Worm (Caenorhabditis elegans) whole organism, young adult: ENCODE results near the gene figl-1.
A peak's percentile ranks its signal among the peaks of the same experiment; 100 is the strongest.

Experiments
- B0035.1 ChIP-seq: sonication (generic microtip); optimal IDR thresholded peaks from 2 replicates; lab custom pipeline; 2016; ENCODE audit warnings: missing genetic modification characterization, mild to moderate bottlenecking, missing compliant biosample characterization, missing genotype, missing genetic modification reagents
- B0261.1 ChIP-seq: sonication (generic microtip); optimal IDR thresholded peaks from 2 replicates; lab custom pipeline; 2016; ENCODE audit warnings: mild to moderate bottlenecking, missing genetic modification characterization, moderate library complexity, missing compliant biosample characterization
- B0336.3 ChIP-seq: fragments of 200-800 bp; sonication (Bioruptor generic); IDR thresholded peaks from 2 replicates; pipeline ENCODE4 v1.3.6; 2022; ENCODE audit warnings: missing genetic modification characterization, missing compliant biosample characterization
- C17E4.6 ChIP-seq: fragments of 200-800 bp; sonication (Bioruptor generic); IDR thresholded peaks from 2 replicates; pipeline ENCODE4 v1.3.6; 2022; ENCODE audit warnings: missing genetic modification reagents, missing genetic modification characterization, missing compliant biosample characterization
- D2030.7 ChIP-seq: fragments of 200-800 bp; sonication (Bioruptor generic); IDR thresholded peaks from 2 replicates; pipeline ENCODE4 v1.3.6; 2022; ENCODE audit warnings: missing genetic modification reagents, missing genetic modification characterization, missing compliant biosample characterization
- F33H1.4 ChIP-seq: fragments of 200-800 bp; sonication (Bioruptor generic); IDR thresholded peaks from 2 replicates; pipeline ENCODE4 v1.3.6; 2022; ENCODE audit warnings: missing genetic modification reagents, missing genetic modification characterization, missing compliant biosample characterization
- F57C9.4 ChIP-seq: sonication (generic microtip); optimal IDR thresholded peaks from 2 replicates; lab custom pipeline; 2017; ENCODE audit warnings: mild to moderate bottlenecking, missing genetic modification characterization, missing compliant biosample characterization
- T07F8.4 ChIP-seq: sonication (generic microtip); optimal IDR thresholded peaks from 2 replicates; lab custom pipeline; 2016; ENCODE audit warnings: mild to moderate bottlenecking, missing genetic modification characterization, moderate library complexity, missing compliant biosample characterization
- Y79H2A.3 ChIP-seq: fragments of 200-800 bp; sonication (Bioruptor generic); conservative IDR thresholded peaks from 2 replicates; pipeline ENCODE4 v1.3.6; 2022; ENCODE audit warnings: missing genetic modification reagents, missing genetic modification characterization, missing compliant biosample characterization
- Y95B8A.8 ChIP-seq: fragments of 200-800 bp; sonication (Bioruptor generic); IDR thresholded peaks from 2 replicates; pipeline ENCODE4 v1.3.6; 2022; ENCODE audit warnings: missing genetic modification reagents, missing genetic modification characterization, missing compliant biosample characterization
- aptf-2 ChIP-seq: fragments of 200-800 bp; sonication (Bioruptor generic); conservative IDR thresholded peaks from 2 replicates; pipeline ENCODE4 v1.3.6; 2022; ENCODE audit warnings: missing genetic modification reagents, missing genetic modification characterization, missing compliant biosample characterization
- atf-7 ChIP-seq: sonication (generic microtip); optimal IDR thresholded peaks from 2 replicates; lab custom pipeline; 2017; ENCODE audit warnings: mild to moderate bottlenecking, missing genetic modification characterization, missing compliant biosample characterization
- attf-3 ChIP-seq: fragments of 200-800 bp; sonication (Bioruptor generic); conservative IDR thresholded peaks from 2 replicates; pipeline ENCODE4 v1.3.6; 2022; ENCODE audit warnings: missing genetic modification reagents, missing genetic modification characterization, missing compliant biosample characterization
- attf-5 ChIP-seq: fragments of 200-800 bp; sonication (Bioruptor generic); optimal IDR thresholded peaks from 2 replicates; lab custom pipeline; 2018; ENCODE audit warnings: mild to moderate bottlenecking, missing genetic modification characterization, missing compliant biosample characterization
- attf-6 ChIP-seq: fragments of 200-800 bp; sonication (Bioruptor generic); IDR thresholded peaks from 2 replicates; pipeline ENCODE4 v1.3.6; 2022; ENCODE audit warnings: missing genetic modification reagents, missing genetic modification characterization, missing compliant biosample characterization
- bed-1 ChIP-seq: fragments of 200-800 bp; sonication (Bioruptor generic); IDR thresholded peaks from 2 replicates; pipeline ENCODE4 v1.3.6; 2022; ENCODE audit warnings: missing genetic modification reagents, missing genetic modification characterization, missing compliant biosample characterization
- ccch-3 ChIP-seq: fragments of 200-800 bp; sonication (Bioruptor generic); optimal IDR thresholded peaks from 2 replicates; lab custom pipeline; 2018; ENCODE audit warnings: mild to moderate bottlenecking, missing genetic modification characterization, missing compliant biosample characterization
- cebp-1 ChIP-seq, 2 experiments: fragments of 200-800 bp in 1 of 2; sonication (Bioruptor generic) in 1 of 2; sonication (generic microtip) in 1 of 2; IDR thresholded peaks in 1 of 2; optimal IDR thresholded peaks in 1 of 2; 2 replicates each; pipeline versions ENCODE4 v1.3.6 to Lab custom; 2017 to 2022; ENCODE audit warnings: missing compliant biosample characterization in 2 of 2, missing genetic modification characterization in 2 of 2, mild to moderate bottlenecking in 1 of 2, missing genetic modification reagents in 1 of 2, moderate library complexity in 1 of 2
- ceh-40 ChIP-seq: fragments of 200-800 bp; sonication (Bioruptor generic); IDR thresholded peaks from 2 replicates; pipeline ENCODE4 v1.3.6; 2022; ENCODE audit warnings: missing genetic modification characterization, missing compliant biosample characterization
- ceh-58 ChIP-seq: fragments of 200-800 bp; sonication (Bioruptor generic); IDR thresholded peaks from 2 replicates; pipeline ENCODE4 v1.3.6; 2022; ENCODE audit warnings: missing genetic modification characterization, missing compliant biosample characterization
- ceh-91 ChIP-seq: fragments of 200-800 bp; sonication (Bioruptor generic); IDR thresholded peaks from 2 replicates; pipeline ENCODE4 v1.3.6; 2022; ENCODE audit warnings: missing genetic modification reagents, missing genetic modification characterization, missing compliant biosample characterization
- die-1 ChIP-seq: sonication (generic microtip); optimal IDR thresholded peaks from 2 replicates; lab custom pipeline; 2016; ENCODE audit warnings: missing genotype, mild to moderate bottlenecking, missing genetic modification characterization, missing compliant biosample characterization
- dox-1 ChIP-seq: fragments of 200-800 bp; sonication (Bioruptor generic); IDR thresholded peaks from 2 replicates; pipeline ENCODE4 v1.3.6; 2022; ENCODE audit warnings: missing genetic modification reagents, missing genetic modification characterization, missing compliant biosample characterization
- egl-18 ChIP-seq: fragments of 200-800 bp; sonication (Bioruptor generic); IDR thresholded peaks from 2 replicates; pipeline ENCODE4 v1.3.6; 2022; ENCODE audit warnings: missing genetic modification reagents, missing genetic modification characterization, missing compliant biosample characterization
- egrh-3 ChIP-seq: fragments of 200-800 bp; sonication (Bioruptor generic); IDR thresholded peaks from 2 replicates; pipeline ENCODE4 v1.3.6; 2022; ENCODE audit warnings: missing genetic modification reagents, missing genetic modification characterization, missing compliant biosample characterization
- hmg-1.2 ChIP-seq: fragments of 200-800 bp; sonication (Bioruptor generic); IDR thresholded peaks from 2 replicates; pipeline ENCODE4 v1.3.6; 2022; ENCODE audit warnings: missing genetic modification reagents, missing genetic modification characterization, missing compliant biosample characterization
- lin-35 ChIP-seq, 3 experiments: fragments of 150-350 bp in 2 of 3; sonication (generic microtip) in 1 of 3; optimal IDR thresholded peaks; 2 replicates each; lab custom pipeline; 2014 to 2018; ENCODE audit warnings: missing biosample characterization in 3 of 3, missing genetic modification characterization in 3 of 3, missing genetic modification reagents in 3 of 3
- lin-54 ChIP-seq: fragments of 200-800 bp; sonication (Bioruptor generic); optimal IDR thresholded peaks from 2 replicates; lab custom pipeline; 2018; ENCODE audit warnings: mild to moderate bottlenecking, missing genetic modification characterization, missing compliant biosample characterization
- lsl-1 ChIP-seq: fragments of 200-800 bp; sonication (Bioruptor generic); optimal IDR thresholded peaks from 2 replicates; lab custom pipeline; 2018; ENCODE audit warnings: mild to moderate bottlenecking, missing genetic modification characterization, moderate library complexity, missing compliant biosample characterization
- madf-6 ChIP-seq: fragments of 200-800 bp; sonication (Bioruptor generic); IDR thresholded peaks from 2 replicates; pipeline ENCODE4 v1.3.6; 2022; ENCODE audit warnings: missing genetic modification reagents, missing genetic modification characterization, missing compliant biosample characterization
- mcd-1 ChIP-seq: fragments of 200-800 bp; sonication (Bioruptor generic); IDR thresholded peaks from 2 replicates; pipeline ENCODE4 v1.3.6; 2022; ENCODE audit warnings: missing genetic modification reagents, missing genetic modification characterization, missing compliant biosample characterization
- mes-4 ChIP-seq: sonication (generic microtip); optimal IDR thresholded peaks from 2 replicates; lab custom pipeline; 2016; ENCODE audit warnings: missing genotype, missing genetic modification characterization, missing compliant biosample characterization
- nfya-1 ChIP-seq: sonication (generic microtip); optimal IDR thresholded peaks from 2 replicates; lab custom pipeline; 2017; ENCODE audit warnings: antibody characterized with exemption, missing compliant biosample characterization, missing genetic modification characterization, borderline replicate concordance; ENCODE audit not compliant: insufficient read depth
- nhr-120 ChIP-seq: fragments of 200-800 bp; sonication (Bioruptor generic); IDR thresholded peaks from 2 replicates; pipeline ENCODE4 v1.3.6; 2022; ENCODE audit warnings: missing genetic modification characterization, missing compliant biosample characterization
- rec-8 ChIP-seq, 2 experiments: sonication (generic microtip); optimal IDR thresholded peaks; 2 replicates each; lab custom pipeline; 2016; ENCODE audit warnings: mild to moderate bottlenecking in 2 of 2, missing genetic modification characterization in 2 of 2, missing genetic modification reagents in 2 of 2, missing genotype in 2 of 2, missing biosample characterization in 1 of 2, missing compliant biosample characterization in 1 of 2, moderate library complexity in 1 of 2
- snpc-1.1 ChIP-seq: sonication (generic microtip); optimal IDR thresholded peaks from 2 replicates; lab custom pipeline; 2017; ENCODE audit warnings: missing genetic modification characterization, mild to moderate bottlenecking, missing compliant biosample characterization, antibody characterized with exemption, moderate library complexity, missing genotype, missing genetic modification reagents; ENCODE audit not compliant: insufficient read depth
- snpc-1.3 ChIP-seq: sonication (generic microtip); optimal IDR thresholded peaks from 2 replicates; lab custom pipeline; 2017; ENCODE audit warnings: missing genetic modification characterization, mild to moderate bottlenecking, missing compliant biosample characterization, antibody characterized with exemption, moderate library complexity, missing genotype, missing genetic modification reagents; ENCODE audit not compliant: insufficient read depth
- snpc-3.4 ChIP-seq: sonication (generic microtip); optimal IDR thresholded peaks from 2 replicates; lab custom pipeline; 2017; ENCODE audit warnings: missing genetic modification characterization, mild to moderate bottlenecking, missing compliant biosample characterization, antibody characterized with exemption, moderate library complexity, missing genotype, missing genetic modification reagents
- somi-1 ChIP-seq: fragments of 200-800 bp; sonication (Bioruptor generic); optimal IDR thresholded peaks from 2 replicates; lab custom pipeline; 2018; ENCODE audit warnings: mild to moderate bottlenecking, missing genetic modification characterization, missing compliant biosample characterization
- sptf-2 ChIP-seq: fragments of 200-800 bp; sonication (Bioruptor generic); optimal IDR thresholded peaks from 2 replicates; lab custom pipeline; 2018; ENCODE audit warnings: mild to moderate bottlenecking, missing genetic modification characterization, missing compliant biosample characterization
- unc-130 ChIP-seq: sonication (generic microtip); optimal IDR thresholded peaks from 2 replicates; lab custom pipeline; 2016; ENCODE audit warnings: missing genetic modification reagents, missing genetic modification characterization, missing compliant biosample characterization
- zim-3 ChIP-seq: sonication (generic microtip); optimal IDR thresholded peaks from 2 replicates; lab custom pipeline; 2017; ENCODE audit warnings: mild to moderate bottlenecking, missing genetic modification characterization, moderate library complexity, missing compliant biosample characterization
- ztf-18 ChIP-seq: sonication (generic microtip); optimal IDR thresholded peaks from 2 replicates; lab custom pipeline; 2016; ENCODE audit warnings: missing genotype, mild to moderate bottlenecking, missing genetic modification characterization, missing compliant biosample characterization
- ztf-28 ChIP-seq: fragments of 200-800 bp; sonication (Bioruptor generic); IDR thresholded peaks from 2 replicates; pipeline ENCODE4 v1.3.6; 2022; ENCODE audit warnings: missing genetic modification reagents, missing genetic modification characterization, missing compliant biosample characterization

Gene figl-1

ce11 chrV:4375807-4376564 lies 30.2 kb upstream of the figl-1 start, which contains the start of gene F32D1.7 (continued):
- peak; percentile 61 for TF ChIP-seq snpc-1.1
- TF ChIP-seq lin-54 (GFP tag; lab: Kevin White, UChicago): peak; percentile 91
- peak; percentile 87 for TF ChIP-seq D2030.7 (GFP tag; lab: Robert Waterston, UW)
- TF ChIP-seq lsl-1 (GFP tag; lab: Kevin White, UChicago): peak; percentile 99
- peak; percentile 36 for TF ChIP-seq snpc-1.3
- TF ChIP-seq lin-35 (GFP tag; optimal IDR thresholded peaks at IDR 0.05; lab: Kevin White, UChicago): peak in 1 of 3 experiments; percentile 12
- 0 out of 2 replicates have a peak, but pooled peaks have one; percentile 49 for TF ChIP-seq Y95B8A.8 (GFP tag; lab: Robert Waterston, UW)
- peak; percentile 91 for TF ChIP-seq ceh-91

- TF ChIP-seq snpc-1.3: no peak
- no peak for TF ChIP-seq bed-1 (GFP tag; lab: Robert Waterston, UW)
- no peak for TF ChIP-seq snpc-3.4 (tag; lab: Kevin White, UChicago)
- no peak for TF ChIP-seq egl-18 (GFP tag; lab: Robert Waterston, UW)
- TF ChIP-seq nhr-120 (GFP tag; lab: Robert Waterston, UW): no peak
- TF ChIP-seq ccch-3: no peak
- TF ChIP-seq cebp-1 (GFP tag; IDR thresholded peaks at IDR 0.05; lab: Robert Waterston, UW): no peak
- TF ChIP-seq cebp-1 (tag; optimal IDR thresholded peaks at IDR 0.05; lab: Kevin White, UChicago): no peak
- no peak for TF ChIP-seq somi-1
- TF ChIP-seq ztf-18 (tag; lab: Kevin White, UChicago): no peak
- peak; percentile 3 for TF ChIP-seq lin-54 (GFP tag; lab: Kevin White, UChicago)
- peak; percentile 58 for TF ChIP-seq madf-6 (GFP tag; lab: Robert Waterston, UW)
- TF ChIP-seq aptf-2 (GFP tag; lab: Robert Waterston, UW): no peak
- TF ChIP-seq ceh-40 (GFP tag; lab: Robert Waterston, UW): no peak
- no peak for TF ChIP-seq dox-1 (GFP tag; lab: Robert Waterston, UW)
- TF ChIP-seq zim-3 (tag; lab: Kevin White, UChicago): no peak
- no peak for TF ChIP-seq unc-130
- no peak for TF ChIP-seq T07F8.4 (tag; lab: Kevin White, UChicago)
- no peak for TF ChIP-seq mes-4 (tag; lab: Kevin White, UChicago)
- no peak for TF ChIP-seq lsl-1 (GFP tag; lab: Kevin White, UChicago)
- TF ChIP-seq sptf-2: no peak
- no peak for TF ChIP-seq hmg-1.2 (GFP tag; lab: Robert Waterston, UW)
- no peak for TF ChIP-seq ceh-58
- TF ChIP-seq F33H1.4 (GFP tag; lab: Robert Waterston, UW): no peak
- TF ChIP-seq B0336.3: peak; percentile 17; the same call in 1 of the 2 replicates
- no peak for TF ChIP-seq die-1 (tag; lab: Kevin White, UChicago)
- TF ChIP-seq B0035.1 (tag; lab: Kevin White, UChicago): no peak
- no peak for TF ChIP-seq ztf-28 (GFP tag; lab: Robert Waterston, UW)
- TF ChIP-seq attf-5 (GFP tag; lab: Kevin White, UChicago): no peak
- TF ChIP-seq nfya-1 (tag; lab: Kevin White, UChicago): no peak
- no peak for TF ChIP-seq attf-3 (GFP tag; lab: Robert Waterston, UW)
- TF ChIP-seq C17E4.6 (GFP tag; lab: Robert Waterston, UW): no peak
- TF ChIP-seq Y79H2A.3 (GFP tag; lab: Robert Waterston, UW): peak; percentile 28; the same call in 1 of the 2 replicates
- TF ChIP-seq B0261.1: no peak
- TF ChIP-seq mcd-1: no peak
- 0 out of 2 replicates have a peak, but pooled peaks have one; percentile 21 for TF ChIP-seq attf-6 (GFP tag; lab: Robert Waterston, UW)
- no peak for TF ChIP-seq atf-7 (tag; lab: Kevin White, UChicago)
- TF ChIP-seq F57C9.4 (tag; lab: Kevin White, UChicago): no peak
- TF ChIP-seq egrh-3 (GFP tag; lab: Robert Waterston, UW): no peak
- TF ChIP-seq rec-8 (tag; optimal IDR thresholded peaks at IDR 0.05; lab: Kevin White, UChicago): no peak
Observed at ce11 chrV:4374625-4375024, 28.8 kb upstream of the figl-1 start, which contains the start of gene neg-1. neg-1 (minus strand) TSS chrV:4374874.
